Worm (Caenorhabditis elegans): ENCODE measurements around the gene rnp-5.

ce11 chrIII:881460-881859 lies 27.8 kb upstream of the rnp-5 start:
- TF ChIP-seq unc-42 (tag; optimal IDR thresholded peaks at IDR 0.05) (no peak), hlh-13 (GFP tag; optimal IDR thresholded peaks at IDR 0.05) (no peak), fkh-10 (GFP tag; optimal IDR thresholded peaks at IDR 0.05) (no peak)
